Fruit fly (Drosophila melanogaster) whole organism, pupa: Measurements from ENCODE around the gene CG16854.

Source experiments
- CG10348 ChIP-seq: fragments of 200-800 bp; sonication (Bioruptor generic); IDR thresholded peaks from 2 replicates; pipeline ENCODE4 v1.3.6; 2022; ENCODE audit warnings: missing biosample characterization, missing genetic modification characterization
- CG12605 ChIP-seq: fragments of 200-800 bp; sonication (Bioruptor generic); IDR thresholded peaks from 2 replicates; pipeline ENCODE4 v1.3.6; 2022; ENCODE audit warnings: missing biosample characterization, missing genetic modification characterization
- CG13204 ChIP-seq: fragments of 200-800 bp; sonication (Bioruptor generic); optimal IDR thresholded peaks from 2 replicates; lab custom pipeline; 2018; ENCODE audit warnings: missing biosample characterization, mild to moderate bottlenecking, missing genetic modification characterization, moderate library complexity
- CG14655 ChIP-seq: fragments of 200-800 bp; sonication (Bioruptor generic); optimal IDR thresholded peaks from 3 replicates; lab custom pipeline; 2017; ENCODE audit warnings: mild to moderate bottlenecking, missing biosample characterization, missing genetic modification reagents, missing genetic modification characterization
- CG15710 ChIP-seq: fragments of 200-800 bp; sonication (Bioruptor generic); optimal IDR thresholded peaks from 2 replicates; lab custom pipeline; 2018; ENCODE audit warnings: missing biosample characterization, mild to moderate bottlenecking, missing genetic modification characterization, moderate library complexity
- CG17806 ChIP-seq: fragments of 200-800 bp; sonication (Bioruptor generic); optimal IDR thresholded peaks from 2 replicates; lab custom pipeline; 2018; ENCODE audit warnings: missing biosample characterization, mild to moderate bottlenecking, missing genetic modification characterization, moderate library complexity
- CG32121 ChIP-seq: fragments of 200-800 bp; sonication (Bioruptor generic); IDR thresholded peaks from 2 replicates; pipeline ENCODE4 v1.3.6; 2022; ENCODE audit warnings: missing biosample characterization, missing genetic modification characterization
- CG34367 ChIP-seq: fragments of 200-800 bp; sonication (Bioruptor generic); optimal IDR thresholded peaks from 2 replicates; lab custom pipeline; 2018; ENCODE audit warnings: missing biosample characterization, mild to moderate bottlenecking, missing genetic modification characterization
- CG4496 ChIP-seq: fragments of 200-800 bp; sonication (Bioruptor generic); IDR thresholded peaks from 3 replicates; pipeline ENCODE4 v1.3.6; 2022; ENCODE audit warnings: missing biosample characterization, missing genetic modification characterization
- CG8159 ChIP-seq: fragments of 200-800 bp; sonication (Bioruptor generic); optimal IDR thresholded peaks from 3 replicates; lab custom pipeline; 2018; ENCODE audit warnings: missing biosample characterization, mild to moderate bottlenecking, missing genetic modification characterization, moderate library complexity
- CG8301 ChIP-seq: fragments of 200-800 bp; sonication (Bioruptor generic); optimal IDR thresholded peaks from 2 replicates; lab custom pipeline; 2018; ENCODE audit warnings: missing biosample characterization, mild to moderate bottlenecking, missing genetic modification characterization
- CG9948 ChIP-seq: fragments of 200-800 bp; sonication (Bioruptor generic); optimal IDR thresholded peaks from 2 replicates; lab custom pipeline; 2018; ENCODE audit warnings: missing biosample characterization, mild to moderate bottlenecking, missing genetic modification characterization, moderate library complexity
- D1 ChIP-seq: fragments of 200-800 bp; sonication (Bioruptor generic); optimal IDR thresholded peaks from 2 replicates; lab custom pipeline; 2018; ENCODE audit warnings: missing biosample characterization, mild to moderate bottlenecking, missing genetic modification characterization, moderate library complexity
- EcR ChIP-seq: fragments of 200-800 bp; sonication (Bioruptor generic); optimal IDR thresholded peaks from 3 replicates; lab custom pipeline; 2019; ENCODE audit warnings: missing biosample characterization, missing genetic modification characterization, mild to moderate bottlenecking, moderate library complexity, missing genetic modification reagents
- Ets98B ChIP-seq: fragments of 200-800 bp; sonication (Bioruptor generic); IDR thresholded peaks from 2 replicates; pipeline ENCODE4 v1.3.6; 2022; ENCODE audit warnings: missing biosample characterization, missing genetic modification characterization
- Pif1A ChIP-seq: fragments of 200-800 bp; sonication (Bioruptor generic); optimal IDR thresholded peaks from 3 replicates; lab custom pipeline; 2016; ENCODE audit warnings: missing biosample characterization, missing genetic modification characterization
- Pif1B ChIP-seq: fragments of 200-800 bp; sonication (Bioruptor generic); optimal IDR thresholded peaks from 3 replicates; lab custom pipeline; 2016; ENCODE audit warnings: missing biosample characterization, missing genetic modification characterization
- Snoo ChIP-seq: fragments of 200-800 bp; sonication (Bioruptor generic); optimal IDR thresholded peaks from 3 replicates; lab custom pipeline; 2017; ENCODE audit warnings: missing biosample characterization, mild to moderate bottlenecking, missing genetic modification characterization, inconsistent platforms
- fd96Ca ChIP-seq: fragments of 200-800 bp; sonication (Bioruptor generic); IDR thresholded peaks from 3 replicates; pipeline ENCODE4 v1.3.6; 2022; ENCODE audit warnings: missing biosample characterization, missing genetic modification characterization
- gl ChIP-seq: fragments of 200-800 bp; sonication (Bioruptor generic); optimal IDR thresholded peaks from 2 replicates; lab custom pipeline; 2018; ENCODE audit warnings: missing biosample characterization, mild to moderate bottlenecking, missing genetic modification characterization
- rn ChIP-seq: fragments of 200-800 bp; sonication (Bioruptor generic); IDR thresholded peaks from 2 replicates; pipeline ENCODE4 v1.3.6; 2022; ENCODE audit warnings: missing biosample characterization, missing genetic modification characterization

Gene CG16854

DNA sequence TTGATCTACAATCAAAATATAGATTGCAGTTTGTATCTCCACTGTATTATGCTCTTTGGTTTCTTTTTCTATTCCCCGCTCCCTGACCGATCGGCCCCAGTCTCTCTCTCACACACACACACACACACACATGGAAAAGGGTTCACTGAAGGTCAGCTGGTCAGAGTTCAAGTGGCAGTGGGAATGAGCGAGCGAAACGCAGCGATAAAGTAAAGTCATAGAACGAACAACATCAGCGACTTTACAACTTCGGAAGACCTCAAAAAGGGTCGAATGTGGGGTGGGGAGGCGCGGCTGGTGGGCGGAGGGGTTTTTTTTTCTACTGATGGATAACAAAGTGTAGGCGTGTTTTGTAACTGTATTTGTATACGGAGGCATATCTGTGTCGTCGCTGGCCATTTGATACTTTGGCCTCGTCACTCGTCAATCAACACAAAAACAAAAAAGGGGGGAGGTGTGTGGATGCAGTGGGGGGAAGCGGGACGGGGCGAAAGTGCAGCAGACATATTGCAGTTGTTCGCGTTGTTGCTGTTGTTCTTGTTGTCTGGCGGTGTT lies 28.3 kb upstream of the CG16854 start:
- TF ChIP-seq fd96Ca (GFP tag; lab: Robert Waterston, UW) (0 out of 3 replicates have a peak, but pooled peaks have one; percentile 3), Ets98B (GFP tag; lab: Robert Waterston, UW) (peak; percentile 17; the same call in 1 of the 2 replicates), Snoo (tag; lab: Kevin White, UChicago) (no peak), CG4496 (GFP tag; lab: Robert Waterston, UW) (0 out of 3 replicates have a peak, but pooled peaks have one; percentile 24)

dm6 chr2L:11059206-11059605 lies 27.3 kb upstream of the CG16854 start:
- no peak for TF ChIP-seq CG12605 (GFP tag; lab: Robert Waterston, UW)
- TF ChIP-seq rn (GFP tag; lab: Robert Waterston, UW), result no peak
- no peak for TF ChIP-seq CG10348 (GFP tag; lab: Robert Waterston, UW)
- peak; percentile 85 for TF ChIP-seq CG13204 (GFP tag; lab: Kevin White, UChicago)
- TF ChIP-seq CG32121, result no peak
- no peak for TF ChIP-seq CG14655
- TF ChIP-seq CG8301 (tag; lab: Kevin White, UChicago), result no peak
- no peak for TF ChIP-seq CG34367
- TF ChIP-seq D1 (tag; lab: Kevin White, UChicago), result no peak
- no peak for TF ChIP-seq gl
- TF ChIP-seq EcR (GFP tag; lab: Kevin White, UChicago), result peak; percentile 90
- TF ChIP-seq Pif1B (GFP tag; lab: Kevin White, UChicago), result no peak
- no peak for TF ChIP-seq Ets98B (GFP tag; lab: Robert Waterston, UW)
- no peak for TF ChIP-seq CG4496 (GFP tag; lab: Robert Waterston, UW)
- no peak for TF ChIP-seq CG8159
- no peak for TF ChIP-seq CG17806 (tag; lab: Kevin White, UChicago)
- TF ChIP-seq fd96Ca (GFP tag; lab: Robert Waterston, UW), result no peak
- TF ChIP-seq CG9948, result no peak
- TF ChIP-seq, all 21 proteins: peak for 2

DNA sequence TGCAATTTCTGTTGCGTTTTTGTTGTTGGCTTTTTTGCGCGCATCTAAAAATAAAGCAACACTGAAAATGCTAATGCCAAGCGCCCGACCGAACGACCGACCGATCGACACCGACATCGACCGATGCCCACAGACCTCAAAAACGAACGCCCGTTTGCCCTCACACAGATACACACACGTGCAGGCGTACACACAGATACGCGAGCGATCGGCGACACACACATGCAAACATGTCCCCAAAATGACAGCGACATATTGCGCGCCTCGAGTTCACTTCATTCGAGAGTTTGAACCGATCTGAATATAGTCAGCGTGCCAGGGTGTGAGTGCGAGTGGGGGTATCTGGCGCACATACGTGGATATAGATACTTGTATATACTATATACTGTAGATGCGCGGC lies 25.4 kb upstream of the CG16854 start:
- TF ChIP-seq Ets98B (GFP tag; lab: Robert Waterston, UW), result peak; percentile 14; the same call in 1 of the 2 replicates
- no peak for TF ChIP-seq Pif1A
- no peak for TF ChIP-seq gl
- TF ChIP-seq CG12605 (GFP tag; lab: Robert Waterston, UW), result no peak
- TF ChIP-seq EcR (GFP tag; lab: Kevin White, UChicago), result peak; percentile 71
- TF ChIP-seq CG13204 (GFP tag; lab: Kevin White, UChicago), result peak; percentile 52

DNA sequence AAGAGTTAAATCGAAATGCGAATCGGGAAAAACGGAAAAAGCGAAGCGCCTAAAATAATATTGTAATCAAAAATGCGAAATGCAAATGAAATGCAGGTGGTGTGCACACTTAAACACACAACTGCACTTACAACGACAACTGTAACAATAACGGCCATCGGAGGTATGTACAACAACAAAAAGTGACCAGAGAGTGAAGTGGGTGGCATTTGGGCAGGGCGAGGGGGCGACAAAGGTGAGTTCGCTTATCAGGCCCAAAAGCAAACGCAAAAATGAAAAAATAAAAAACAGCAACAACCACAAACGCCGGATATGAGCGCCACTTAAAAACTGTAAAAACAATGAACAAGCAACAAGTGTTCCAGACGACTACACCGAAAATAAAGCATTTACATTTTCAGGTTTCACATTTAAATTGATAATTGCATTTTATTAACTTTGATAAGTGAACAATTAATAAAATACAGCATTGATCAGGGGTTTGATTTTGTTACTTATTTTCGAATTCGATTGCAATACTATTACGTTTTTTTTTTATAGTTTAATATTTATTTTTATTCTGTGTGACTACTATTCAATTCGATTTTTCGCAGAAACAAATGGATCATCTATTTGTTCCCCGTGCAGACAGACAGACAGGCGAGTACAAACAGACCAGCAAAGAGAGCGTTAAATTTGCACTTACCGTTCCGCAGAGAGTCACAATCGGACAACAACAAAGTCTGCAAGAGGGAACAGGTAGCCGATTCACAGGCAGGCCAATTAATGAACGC lies 21.2 kb upstream of the CG16854 start:
- TF ChIP-seq Snoo (tag; lab: Kevin White, UChicago), result peak; percentile 61
- peak; percentile 62 for TF ChIP-seq CG15710
- no peak for TF ChIP-seq D1 (tag; lab: Kevin White, UChicago)
- TF ChIP-seq CG34367, result peak; percentile 27
- no peak for TF ChIP-seq EcR (GFP tag; lab: Kevin White, UChicago)
- no peak for TF ChIP-seq CG13204 (GFP tag; lab: Kevin White, UChicago)
- TF ChIP-seq Pif1B (GFP tag; lab: Kevin White, UChicago), result peak; percentile 53
- TF ChIP-seq CG8301 (tag; lab: Kevin White, UChicago), result peak; percentile 28
- TF ChIP-seq CG8159, result peak; percentile 63
- TF ChIP-seq Ets98B (GFP tag; lab: Robert Waterston, UW), result peak; percentile 66
- TF ChIP-seq CG14655, result peak; percentile 39
- peak; percentile 74; the same call in 2 of the 3 replicates for TF ChIP-seq CG4496 (GFP tag; lab: Robert Waterston, UW)
- TF ChIP-seq CG9948, result peak; percentile 51
- TF ChIP-seq CG17806 (tag; lab: Kevin White, UChicago), result peak; percentile 34
- TF ChIP-seq rn (GFP tag; lab: Robert Waterston, UW), result no peak
- TF ChIP-seq CG32121, result peak; percentile 70
- TF ChIP-seq fd96Ca (GFP tag; lab: Robert Waterston, UW), result no peak
- TF ChIP-seq Pif1A, result peak; percentile 24
- TF ChIP-seq CG12605 (GFP tag; lab: Robert Waterston, UW), result peak; percentile 71
- TF ChIP-seq, all 21 proteins: peak for 14

DNA sequence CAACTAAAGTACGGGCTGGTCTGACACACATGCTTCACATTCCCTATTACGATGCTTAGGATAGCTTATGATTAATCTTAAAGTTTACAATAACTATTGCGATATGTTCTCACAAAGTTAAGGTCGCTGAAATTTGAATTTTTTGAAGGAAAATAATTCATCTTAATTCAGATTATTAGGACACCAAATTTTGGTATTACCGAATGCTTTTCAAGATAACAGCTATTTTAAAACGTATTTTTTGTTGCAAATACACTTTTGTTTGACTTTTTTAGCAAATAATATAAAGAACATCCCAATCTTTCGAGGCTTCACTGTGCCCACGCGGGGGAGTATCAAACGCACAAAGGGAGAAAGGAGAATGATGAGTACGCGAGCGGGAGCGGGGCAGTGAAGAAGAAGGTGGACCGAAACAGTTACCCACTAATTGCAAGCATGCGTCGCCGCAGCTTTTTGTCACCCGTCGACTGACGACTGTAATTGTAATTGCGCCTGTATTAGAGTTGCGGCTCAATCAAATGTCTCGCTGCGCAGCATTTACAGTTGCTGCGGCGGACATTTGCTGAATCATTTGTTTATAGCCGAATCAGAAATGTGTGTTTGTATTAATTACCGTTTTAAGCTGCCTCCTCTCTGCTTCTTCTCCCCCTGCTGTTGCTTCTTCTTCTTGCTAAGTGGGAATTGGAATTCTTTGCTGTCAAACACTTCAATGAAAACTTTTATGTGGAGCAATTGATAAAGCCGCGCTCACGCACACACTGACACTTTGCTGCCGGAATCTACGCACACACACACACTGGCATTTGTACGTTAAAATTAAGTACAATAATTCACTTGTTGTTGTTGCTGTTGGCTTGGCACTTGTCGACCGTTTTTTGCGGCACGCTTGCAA lies 20.3 kb upstream of the CG16854 start:
- TF ChIP-seq gl (no peak), CG32121 (0 out of 2 replicates have a peak, but pooled peaks have one; percentile 55), CG4496 (GFP tag; lab: Robert Waterston, UW) (peak; percentile 51; the same call in 2 of the 3 replicates), CG14655 (peak; percentile 51), CG8159 (peak; percentile 48), CG9948 (peak; percentile 42), CG8301 (tag; lab: Kevin White, UChicago) (peak; percentile 36), Ets98B (GFP tag; lab: Robert Waterston, UW) (peak; percentile 26; the same call in 1 of the 2 replicates), D1 (tag; lab: Kevin White, UChicago) (peak; percentile 11), CG17806 (tag; lab: Kevin White, UChicago) (peak; percentile 15), fd96Ca (GFP tag; lab: Robert Waterston, UW) (no peak), EcR (GFP tag; lab: Kevin White, UChicago) (no peak), Snoo (tag; lab: Kevin White, UChicago) (peak; percentile 40), CG10348 (GFP tag; lab: Robert Waterston, UW) (no peak), rn (GFP tag; lab: Robert Waterston, UW) (no peak), CG12605 (GFP tag; lab: Robert Waterston, UW) (no peak), CG13204 (GFP tag; lab: Kevin White, UChicago) (no peak), Pif1B (GFP tag; lab: Kevin White, UChicago) (no peak), Pif1A (peak; percentile 64), CG34367 (no peak), CG15710 (peak; percentile 36)
